Worm (Caenorhabditis elegans) whole organism, mixed stage, embryonic: ENCODE results near the gene dbl-1.

Experiments
- M03D4.4 ChIP-seq: sonication (generic microtip); optimal IDR thresholded peaks from 2 replicates; lab custom pipeline; 2017; ENCODE audit warnings: mild to moderate bottlenecking, missing genetic modification characterization, missing compliant biosample characterization
- blmp-1 ChIP-seq: fragments of 150-350 bp; optimal IDR thresholded peaks from 2 replicates; lab custom pipeline; 2014; ENCODE audit warnings: missing biosample characterization, missing genetic modification characterization
- ceh-43 ChIP-seq: fragments of 200-800 bp; sonication (Bioruptor generic); optimal IDR thresholded peaks from 2 replicates; lab custom pipeline; 2018; ENCODE audit warnings: mild to moderate bottlenecking, missing genetic modification characterization, moderate library complexity, missing compliant biosample characterization
- ceh-83 ChIP-seq: fragments of 200-800 bp; sonication (Bioruptor generic); optimal IDR thresholded peaks from 2 replicates; lab custom pipeline; 2018; ENCODE audit warnings: mild to moderate bottlenecking, missing genetic modification characterization, missing compliant biosample characterization
- ces-1 ChIP-seq: fragments of 150-350 bp; optimal IDR thresholded peaks from 2 replicates; lab custom pipeline; 2014; ENCODE audit warnings: missing biosample characterization, missing genetic modification reagents, missing genetic modification characterization
- drap-1 ChIP-seq: fragments of 200-800 bp; sonication (Bioruptor generic); optimal IDR thresholded peaks from 3 replicates; lab custom pipeline; 2018; ENCODE audit warnings: mild to moderate bottlenecking, missing genetic modification characterization, missing compliant biosample characterization
- elt-1 ChIP-seq: sonication (generic microtip); optimal IDR thresholded peaks from 2 replicates; lab custom pipeline; 2017; ENCODE audit warnings: missing genetic modification characterization, mild to moderate bottlenecking, missing compliant biosample characterization, antibody characterized with exemption, moderate library complexity, borderline replicate concordance; ENCODE audit not compliant: insufficient read depth
- elt-3 ChIP-seq: fragments of 150-350 bp; optimal IDR thresholded peaks from 2 replicates; lab custom pipeline; 2014; ENCODE audit warnings: missing biosample characterization, missing genetic modification characterization
- flh-1 ChIP-seq: fragments of 200-800 bp; sonication (Bioruptor generic); optimal IDR thresholded peaks from 2 replicates; lab custom pipeline; 2018; ENCODE audit warnings: mild to moderate bottlenecking, missing genetic modification characterization, moderate library complexity, missing compliant biosample characterization
- ham-2 ChIP-seq: fragments of 200-800 bp; sonication (Bioruptor generic); optimal IDR thresholded peaks from 2 replicates; lab custom pipeline; 2018; ENCODE audit warnings: mild to moderate bottlenecking, missing genetic modification characterization, missing compliant biosample characterization
- hlh-1 ChIP-seq: fragments of 150-350 bp; optimal IDR thresholded peaks from 2 replicates; lab custom pipeline; 2014; ENCODE audit warnings: missing biosample characterization, missing genetic modification reagents, missing genetic modification characterization
- lin-13 ChIP-seq: fragments of 150-350 bp; optimal IDR thresholded peaks from 2 replicates; lab custom pipeline; 2014; ENCODE audit warnings: missing biosample characterization, missing genetic modification characterization
- lin-32 ChIP-seq: fragments of 200-800 bp; sonication (Bioruptor generic); optimal IDR thresholded peaks from 2 replicates; lab custom pipeline; 2018; ENCODE audit warnings: mild to moderate bottlenecking, missing genetic modification characterization, missing compliant biosample characterization
- mab-5 ChIP-seq: fragments of 150-350 bp; optimal IDR thresholded peaks from 2 replicates; lab custom pipeline; 2014; ENCODE audit warnings: missing biosample characterization, missing genetic modification characterization
- mep-1 ChIP-seq: fragments of 150-350 bp; optimal IDR thresholded peaks from 2 replicates; lab custom pipeline; 2017; ENCODE audit warnings: missing biosample characterization, missing genetic modification reagents, missing genetic modification characterization, inconsistent platforms
- mls-2 ChIP-seq: sonication (generic microtip); optimal IDR thresholded peaks from 2 replicates; lab custom pipeline; 2016; ENCODE audit warnings: mild to moderate bottlenecking, missing genetic modification characterization, moderate library complexity, missing compliant biosample characterization
- nhr-12 ChIP-seq: fragments of 150-350 bp; optimal IDR thresholded peaks from 2 replicates; lab custom pipeline; 2014; ENCODE audit warnings: missing biosample characterization, missing genetic modification characterization
- nhr-2 ChIP-seq: fragments of 150-350 bp; optimal IDR thresholded peaks from 2 replicates; lab custom pipeline; 2014; ENCODE audit warnings: missing biosample characterization, missing genetic modification characterization
- nhr-237 ChIP-seq: fragments of 150-350 bp; optimal IDR thresholded peaks from 2 replicates; lab custom pipeline; 2014; ENCODE audit warnings: missing biosample characterization, missing genetic modification characterization
- nhr-28 ChIP-seq: fragments of 150-350 bp; optimal IDR thresholded peaks from 2 replicates; lab custom pipeline; 2014; ENCODE audit warnings: missing biosample characterization, missing genetic modification characterization
- nhr-76 ChIP-seq: sonication (generic microtip); optimal IDR thresholded peaks from 2 replicates; lab custom pipeline; 2017; ENCODE audit warnings: missing biosample characterization, missing genetic modification characterization
- pha-4 ChIP-seq: fragments of 150-350 bp; optimal IDR thresholded peaks from 2 replicates; lab custom pipeline; 2018; ENCODE audit warnings: missing biosample characterization, missing genetic modification reagents, missing genetic modification characterization
- sem-2 ChIP-seq: fragments of 200-800 bp; sonication (Bioruptor generic); optimal IDR thresholded peaks from 2 replicates; lab custom pipeline; 2018; ENCODE audit warnings: mild to moderate bottlenecking, missing genetic modification characterization, missing compliant biosample characterization
- snpc-4 ChIP-seq: fragments of 150-350 bp; optimal IDR thresholded peaks from 2 replicates; lab custom pipeline; 2014; ENCODE audit warnings: missing biosample characterization, missing genetic modification characterization
- sptf-1 ChIP-seq: sonication (generic microtip); optimal IDR thresholded peaks from 2 replicates; lab custom pipeline; 2017; ENCODE audit warnings: mild to moderate bottlenecking, missing genetic modification characterization, moderate library complexity, missing compliant biosample characterization
- tbx-8 ChIP-seq: fragments of 200-800 bp; sonication (Bioruptor generic); optimal IDR thresholded peaks from 2 replicates; lab custom pipeline; 2018; ENCODE audit warnings: mild to moderate bottlenecking, missing genetic modification characterization, moderate library complexity, missing compliant biosample characterization
- unc-120 ChIP-seq: sonication (generic microtip); optimal IDR thresholded peaks from 2 replicates; lab custom pipeline; 2017; ENCODE audit warnings: missing genetic modification characterization, missing compliant biosample characterization; ENCODE audit not compliant: poor library complexity, severe bottlenecking
- unc-39 ChIP-seq: fragments of 150-350 bp; optimal IDR thresholded peaks from 2 replicates; lab custom pipeline; 2014; ENCODE audit warnings: missing biosample characterization, missing genetic modification characterization
- unc-62 ChIP-seq: fragments of 150-350 bp; optimal IDR thresholded peaks from 2 replicates; lab custom pipeline; 2014; ENCODE audit warnings: missing biosample characterization, missing genetic modification reagents, missing genetic modification characterization
- ztf-11 ChIP-seq: fragments of 150-350 bp; optimal IDR thresholded peaks from 2 replicates; lab custom pipeline; 2014; ENCODE audit warnings: missing biosample characterization, missing genetic modification characterization

Gene dbl-1

DNA sequence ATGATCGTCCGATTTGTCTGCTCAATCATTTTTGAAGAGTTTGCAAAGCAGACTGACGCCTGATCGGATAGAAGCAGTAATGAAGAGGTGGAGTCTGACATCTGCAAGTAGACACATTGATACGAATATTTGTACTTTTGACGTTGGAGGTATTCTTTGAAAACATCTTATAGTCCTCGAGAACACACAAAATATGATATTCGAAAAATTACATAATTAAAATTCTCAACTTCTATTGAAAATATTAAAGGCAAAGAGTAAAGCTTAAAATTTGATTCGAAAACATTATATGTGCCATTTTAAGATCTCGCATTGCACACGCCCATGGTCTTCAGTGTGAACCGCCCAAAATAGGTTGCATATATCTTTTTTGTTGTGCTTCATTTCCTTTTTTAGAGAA is 35.6 kb upstream of the dbl-1 start, which contains the start of gene ZC487.2:
ZC487.2 (minus strand) TSS at position 101 of the 400 bp plus-strand sequence.
- TF ChIP-seq unc-62 (GFP tag; lab: Kevin White, UChicago) (no peak), ceh-83 (GFP tag; lab: Kevin White, UChicago) (no peak), nhr-2 (tag; lab: Kevin White, UChicago) (no peak), mls-2 (tag; lab: Kevin White, UChicago) (no peak), lin-13 (tag; lab: Kevin White, UChicago) (no peak), hlh-1 (tag; lab: Kevin White, UChicago) (no peak), snpc-4 (tag; lab: Kevin White, UChicago) (no peak), M03D4.4 (tag; lab: Kevin White, UChicago) (no peak), blmp-1 (no peak), elt-3 (no peak), tbx-8 (GFP tag; lab: Kevin White, UChicago) (no peak), ham-2 (no peak), mep-1 (no peak), nhr-237 (tag; lab: Kevin White, UChicago) (no peak), lin-32 (GFP tag; lab: Kevin White, UChicago) (no peak), pha-4 (tag; lab: Kevin White, UChicago) (no peak), unc-120 (tag; lab: Kevin White, UChicago) (no peak)

DNA sequence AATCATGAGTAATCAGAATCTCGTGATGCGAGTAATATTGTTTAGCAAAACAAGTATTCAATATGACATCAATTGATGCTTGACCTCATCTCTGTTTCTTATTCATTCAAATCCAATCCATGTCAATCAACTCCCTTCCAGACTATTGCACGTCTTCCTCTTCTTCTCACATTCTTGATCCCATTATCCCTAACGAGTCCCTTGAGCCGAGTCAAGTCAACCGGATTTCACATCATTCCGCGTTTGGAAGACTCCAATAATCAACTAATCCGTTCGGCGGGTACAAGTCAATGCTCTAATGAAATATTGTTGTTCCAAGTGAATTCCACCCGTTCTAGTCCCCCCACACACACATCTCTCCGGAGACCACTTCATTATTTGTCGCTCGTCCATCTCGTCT is 31.7 kb upstream of the dbl-1 start:
- peak; percentile 96 for TF ChIP-seq ces-1 (GFP tag; lab: Kevin White, UChicago)
- no peak for TF ChIP-seq flh-1 (GFP tag; lab: Kevin White, UChicago)
- no peak for TF ChIP-seq mab-5 (tag; lab: Kevin White, UChicago)

DNA sequence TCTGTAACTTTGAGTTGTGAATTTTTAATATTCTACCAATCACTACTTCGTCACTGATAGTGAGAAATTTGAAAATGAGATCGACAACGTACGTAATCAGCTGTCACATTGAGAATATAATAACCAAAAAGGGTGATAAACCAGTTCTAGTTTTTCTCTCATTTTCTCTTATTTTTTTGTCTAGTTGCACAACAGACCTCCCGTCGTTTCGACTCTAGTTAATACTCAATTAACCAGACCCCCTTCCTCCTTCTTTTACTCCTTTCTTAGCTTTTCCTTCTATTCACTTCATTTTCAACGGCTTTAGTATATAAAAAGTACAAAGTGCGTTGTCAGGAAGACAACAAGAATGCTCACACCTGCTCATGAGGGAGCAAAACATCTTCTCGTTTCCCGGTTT is 30.7 kb upstream of the dbl-1 start, which contains the start of gene ZC487.1:
ZC487.1 (plus strand) TSS at position 301 of the 400 bp plus-strand sequence.
- TF ChIP-seq ceh-43 (GFP tag; lab: Kevin White, UChicago): no peak
- TF ChIP-seq elt-1: no peak
- TF ChIP-seq nhr-28 (tag; lab: Kevin White, UChicago): no peak
- no peak for TF ChIP-seq lin-32 (GFP tag; lab: Kevin White, UChicago)
- no peak for TF ChIP-seq hlh-1 (tag; lab: Kevin White, UChicago)
- no peak for TF ChIP-seq mls-2 (tag; lab: Kevin White, UChicago)
- TF ChIP-seq mep-1: no peak
- no peak for TF ChIP-seq nhr-76 (tag; lab: Kevin White, UChicago)
- no peak for TF ChIP-seq ces-1 (GFP tag; lab: Kevin White, UChicago)

DNA sequence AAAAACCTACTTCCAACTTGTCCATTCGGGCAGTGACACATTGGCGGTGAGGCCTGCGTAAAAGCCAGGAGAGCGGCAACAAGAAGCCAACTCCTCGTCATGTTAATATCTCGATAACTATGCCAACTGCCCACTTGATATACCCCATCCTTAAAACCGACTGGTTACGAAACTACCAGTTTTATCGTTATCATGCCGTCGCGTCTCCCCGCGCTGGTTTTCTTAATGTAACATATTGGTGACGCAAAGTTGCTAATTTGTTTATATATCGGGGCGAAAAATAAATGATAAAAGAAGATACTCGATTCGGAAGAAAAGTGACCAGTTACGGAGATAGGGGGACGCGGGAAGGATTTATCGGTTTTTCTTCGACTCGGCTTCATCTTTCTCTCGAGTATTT is 26.3 kb upstream of the dbl-1 start, which contains the start of gene grl-9:
grl-9 (minus strand) TSS at position 101 of the 400 bp plus-strand sequence.
- TF ChIP-seq drap-1 (GFP tag; lab: Kevin White, UChicago) (no peak), nhr-12 (tag; lab: Kevin White, UChicago) (no peak), flh-1 (GFP tag; lab: Kevin White, UChicago) (no peak), nhr-28 (tag; lab: Kevin White, UChicago) (no peak), nhr-2 (tag; lab: Kevin White, UChicago) (no peak), sptf-1 (no peak), blmp-1 (no peak), nhr-237 (tag; lab: Kevin White, UChicago) (no peak), tbx-8 (GFP tag; lab: Kevin White, UChicago) (no peak), ztf-11 (tag; lab: Kevin White, UChicago) (no peak)

DNA sequence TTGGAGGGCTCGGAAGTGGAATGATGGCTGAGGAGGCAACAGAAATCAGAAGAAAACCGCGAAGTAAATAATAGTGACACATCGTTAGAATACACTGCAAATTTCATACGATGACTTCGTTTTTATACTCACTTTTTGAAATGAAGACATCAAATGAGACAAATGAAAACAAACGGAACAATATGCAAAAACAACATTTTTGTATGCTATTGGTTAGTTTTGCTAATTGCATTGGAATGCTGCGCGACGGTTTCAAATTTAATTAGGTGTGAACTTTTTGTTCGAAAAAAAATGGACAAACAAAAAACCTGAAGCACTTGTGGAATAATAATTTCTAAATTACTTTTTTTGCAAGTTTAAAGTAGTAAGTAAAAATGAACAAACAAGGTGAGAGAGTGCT is 24.9 kb upstream of the dbl-1 start, which contains the start of gene grl-8:
grl-8 (minus strand) TSS at position 101 of the 400 bp plus-strand sequence.
- no peak for TF ChIP-seq unc-62 (GFP tag; lab: Kevin White, UChicago)
- no peak for TF ChIP-seq mab-5 (tag; lab: Kevin White, UChicago)
- no peak for TF ChIP-seq unc-39 (tag; lab: Kevin White, UChicago)
- peak; percentile 19 for TF ChIP-seq ces-1 (GFP tag; lab: Kevin White, UChicago)
- no peak for TF ChIP-seq hlh-1 (tag; lab: Kevin White, UChicago)
- no peak for TF ChIP-seq sem-2 (GFP tag; lab: Kevin White, UChicago)
- TF ChIP-seq ceh-43 (GFP tag; lab: Kevin White, UChicago): no peak
